Fruit fly (Drosophila melanogaster) S2 (cell line): ENCODE data around the gene CG13615.

Experiments
- CG8478 ChIP-seq: fragments of >200 bp; optimal IDR thresholded peaks from 2 replicates; lab custom pipeline; 2018
- CTCF ChIP-seq, 2 experiments: fragments of >200 bp; optimal IDR thresholded peaks; 2 replicates each; lab custom pipeline; 2018

- TF ChIP-seq CG8478 (no peak), CTCF (optimal IDR thresholded peaks at IDR 0.05; lab: Kevin White, UChicago) (no peak)
Observed at dm6 chr3R:24341251-24341650, 49.1 kb upstream of the CG13615 start, which contains the start of gene Ms.
